Fruit fly (Drosophila melanogaster) whole organism, embryonic: Measurements from ENCODE around the gene Ilp5.

ENCODE experiments used
- Ada2b ChIP-seq: fragments of 200-800 bp; sonication (Bioruptor generic); IDR thresholded peaks from 2 replicates; pipeline ENCODE4 v1.3.6; 2022; ENCODE audit warnings: missing biosample characterization, missing genetic modification characterization
- Atf6 ChIP-seq: fragments of 200-800 bp; sonication (Bioruptor generic); IDR thresholded peaks from 2 replicates; pipeline ENCODE4 v1.3.6; 2022; ENCODE audit warnings: missing biosample characterization, missing genetic modification characterization
- Bteb2 ChIP-seq: fragments of 200-800 bp; sonication (Bioruptor generic); optimal IDR thresholded peaks from 2 replicates; lab custom pipeline; 2016; ENCODE audit warnings: missing biosample characterization, missing genetic modification characterization
- CG12071 ChIP-seq: fragments of 200-800 bp; sonication (Bioruptor generic); optimal IDR thresholded peaks from 3 replicates; lab custom pipeline; 2018; ENCODE audit warnings: missing biosample characterization, mild to moderate bottlenecking, missing genetic modification characterization
- CG12769 ChIP-seq: fragments of 200-800 bp; sonication (Bioruptor generic); optimal IDR thresholded peaks from 2 replicates; lab custom pipeline; 2019; ENCODE audit warnings: missing biosample characterization, mild to moderate bottlenecking, missing genetic modification characterization, moderate library complexity
- CG14014 ChIP-seq: fragments of 200-800 bp; sonication (Bioruptor generic); IDR thresholded peaks from 2 replicates; pipeline ENCODE4 v1.3.6; 2022; ENCODE audit warnings: missing biosample characterization, missing genetic modification characterization
- CG14050 ChIP-seq: fragments of 200-800 bp; sonication (Bioruptor generic); IDR thresholded peaks from 3 replicates; pipeline ENCODE4 v1.3.6; 2022; ENCODE audit warnings: missing biosample characterization, missing genetic modification characterization
- CG15514 ChIP-seq: fragments of 200-800 bp; sonication (Bioruptor generic); optimal IDR thresholded peaks from 3 replicates; lab custom pipeline; 2017; ENCODE audit warnings: missing biosample characterization, missing genetic modification characterization, mild to moderate bottlenecking, moderate library complexity, missing genetic modification reagents
- CG18619 ChIP-seq: fragments of 200-800 bp; sonication (Bioruptor generic); optimal IDR thresholded peaks from 3 replicates; lab custom pipeline; 2017; ENCODE audit warnings: missing biosample characterization, mild to moderate bottlenecking, missing genetic modification characterization
- CG30403 ChIP-seq: fragments of 200-800 bp; sonication (Bioruptor generic); optimal IDR thresholded peaks from 3 replicates; lab custom pipeline; 2016; ENCODE audit warnings: missing biosample characterization, missing genetic modification characterization
- CG31365 ChIP-seq: fragments of 200-800 bp; sonication (Bioruptor generic); optimal IDR thresholded peaks from 2 replicates; lab custom pipeline; 2018; ENCODE audit warnings: missing biosample characterization, mild to moderate bottlenecking, missing genetic modification characterization
- CG4424 ChIP-seq: fragments of 200-800 bp; sonication (Bioruptor generic); optimal IDR thresholded peaks from 3 replicates; lab custom pipeline; 2016; ENCODE audit warnings: missing biosample characterization, missing genetic modification characterization
- CG4854 ChIP-seq: fragments of 200-800 bp; sonication (Bioruptor generic); optimal IDR thresholded peaks from 2 replicates; lab custom pipeline; 2016; ENCODE audit warnings: missing biosample characterization, missing genetic modification characterization, inconsistent platforms
- CG7745 ChIP-seq: fragments of 200-800 bp; sonication (Bioruptor generic); optimal IDR thresholded peaks from 2 replicates; lab custom pipeline; 2018; ENCODE audit warnings: missing biosample characterization, mild to moderate bottlenecking, missing genetic modification characterization, moderate library complexity
- CG8290 ChIP-seq, 3 experiments: fragments of 200-800 bp; sonication (Bioruptor generic); optimal IDR thresholded peaks; 2 replicates each; lab custom pipeline; 2016 to 2019; ENCODE audit warnings: missing biosample characterization in 3 of 3, missing genetic modification characterization in 3 of 3, mild to moderate bottlenecking in 2 of 3, moderate library complexity in 1 of 3
- Dp ChIP-seq: fragments of 200-800 bp; sonication (Bioruptor generic); optimal IDR thresholded peaks from 2 replicates; lab custom pipeline; 2018; ENCODE audit warnings: missing biosample characterization, mild to moderate bottlenecking, missing genetic modification characterization, moderate library complexity
- E2f2 ChIP-seq: fragments of 200-800 bp; sonication (Bioruptor generic); IDR thresholded peaks from 2 replicates; pipeline ENCODE4 v1.3.6; 2022; ENCODE audit warnings: missing biosample characterization, missing genetic modification characterization
- H2.0 ChIP-seq: fragments of 200-800 bp; sonication (Bioruptor generic); IDR thresholded peaks from 2 replicates; pipeline ENCODE4 v1.3.6; 2022; ENCODE audit warnings: missing biosample characterization, missing genetic modification characterization
- Hand ChIP-seq: fragments of 200-800 bp; sonication (Bioruptor generic); optimal IDR thresholded peaks from 2 replicates; lab custom pipeline; 2017; ENCODE audit warnings: mild to moderate bottlenecking, missing biosample characterization, missing genetic modification reagents, missing genetic modification characterization
- Kr ChIP-seq: fragments of 200-800 bp; sonication (Bioruptor generic); optimal IDR thresholded peaks from 2 replicates; lab custom pipeline; 2017; ENCODE audit warnings: missing biosample characterization, mild to moderate bottlenecking, missing genetic modification characterization
- Mrtf ChIP-seq: fragments of 200-800 bp; sonication (Bioruptor generic); IDR thresholded peaks from 3 replicates; pipeline ENCODE4 v1.3.6; 2022; ENCODE audit warnings: missing biosample characterization, missing genetic modification characterization
- NfI ChIP-seq: fragments of 200-800 bp; sonication (Bioruptor generic); optimal IDR thresholded peaks from 3 replicates; lab custom pipeline; 2018; ENCODE audit warnings: missing biosample characterization, mild to moderate bottlenecking, missing genetic modification characterization, moderate library complexity
- Ptx1 ChIP-seq: fragments of 200-800 bp; sonication (Bioruptor generic); IDR thresholded peaks from 2 replicates; pipeline ENCODE4 v1.3.6; 2022; ENCODE audit warnings: missing biosample characterization, missing genetic modification characterization
- Sox102F ChIP-seq: fragments of 200-800 bp; sonication (Bioruptor generic); optimal IDR thresholded peaks from 2 replicates; lab custom pipeline; 2018; ENCODE audit warnings: missing biosample characterization, mild to moderate bottlenecking, missing genetic modification characterization, moderate library complexity
- Tbp ChIP-seq: fragments of >200 bp; optimal IDR thresholded peaks from 2 replicates; lab custom pipeline; 2018; ENCODE audit warnings: missing biosample characterization, missing genetic modification characterization
- al ChIP-seq: fragments of 200-800 bp; sonication (Bioruptor generic); IDR thresholded peaks from 2 replicates; pipeline ENCODE4 v1.3.6; 2022; ENCODE audit warnings: missing biosample characterization, missing genetic modification characterization
- br ChIP-seq: fragments of >200 bp; optimal IDR thresholded peaks from 2 replicates; lab custom pipeline; 2017
- chif ChIP-seq, 2 experiments: fragments of 200-800 bp; sonication (Bioruptor generic); optimal IDR thresholded peaks; 3 replicates each; lab custom pipeline; 2016; ENCODE audit warnings: missing biosample characterization in 2 of 2, missing genetic modification characterization in 2 of 2
- cwo ChIP-seq: fragments of 200-800 bp; sonication (Bioruptor generic); optimal IDR thresholded peaks from 3 replicates; lab custom pipeline; 2017; ENCODE audit warnings: missing biosample characterization, missing genetic modification characterization, mild to moderate bottlenecking, moderate library complexity, missing genetic modification reagents
- danr ChIP-seq: fragments of 200-800 bp; sonication (Bioruptor generic); IDR thresholded peaks from 2 replicates; pipeline ENCODE4 v1.3.6; 2022; ENCODE audit warnings: missing biosample characterization, missing genetic modification characterization
- dm ChIP-seq: fragments of 200-800 bp; sonication (Bioruptor generic); optimal IDR thresholded peaks from 3 replicates; lab custom pipeline; 2016; ENCODE audit warnings: missing biosample characterization, missing genetic modification characterization
- dpn ChIP-seq, 2 experiments: fragments of 200-800 bp; sonication (Bioruptor generic); optimal IDR thresholded peaks; 3 replicates each; lab custom pipeline; 2016; ENCODE audit warnings: missing biosample characterization in 2 of 2, missing genetic modification characterization in 2 of 2
- ems ChIP-seq: fragments of 200-800 bp; sonication (Bioruptor generic); optimal IDR thresholded peaks from 3 replicates; lab custom pipeline; 2016; ENCODE audit warnings: missing biosample characterization, missing genetic modification characterization
- fd64A ChIP-seq: fragments of 200-800 bp; sonication (Bioruptor generic); optimal IDR thresholded peaks from 3 replicates; lab custom pipeline; 2018; ENCODE audit warnings: missing biosample characterization, mild to moderate bottlenecking, missing genetic modification characterization
- gem ChIP-seq: fragments of 200-800 bp; sonication (Bioruptor generic); optimal IDR thresholded peaks from 2 replicates; lab custom pipeline; 2019; ENCODE audit warnings: missing biosample characterization, mild to moderate bottlenecking, missing genetic modification characterization, moderate library complexity
- gfzf ChIP-seq: fragments of 200-800 bp; sonication (Bioruptor generic); optimal IDR thresholded peaks from 2 replicates; lab custom pipeline; 2016; ENCODE audit warnings: missing biosample characterization, mild to moderate bottlenecking, missing genetic modification characterization, moderate library complexity
- gt ChIP-seq: fragments of 200-800 bp; sonication (Bioruptor generic); IDR thresholded peaks from 2 replicates; pipeline ENCODE4 v1.3.6; 2022; ENCODE audit warnings: missing biosample characterization, missing genetic modification characterization
- ham ChIP-seq: fragments of 200-800 bp; sonication (Bioruptor generic); IDR thresholded peaks from 2 replicates; pipeline ENCODE4 v1.3.6; 2022; ENCODE audit warnings: missing biosample characterization, missing genetic modification characterization
- kay ChIP-seq: fragments of 200-800 bp; sonication (Bioruptor generic); optimal IDR thresholded peaks from 2 replicates; lab custom pipeline; 2016; ENCODE audit warnings: missing biosample characterization, missing genetic modification characterization
- nerfin-1 ChIP-seq: fragments of 200-800 bp; sonication (Bioruptor generic); optimal IDR thresholded peaks from 3 replicates; lab custom pipeline; 2019; ENCODE audit warnings: missing biosample characterization, mild to moderate bottlenecking, missing genetic modification characterization, moderate library complexity
- p53 ChIP-seq: fragments of 200-800 bp; sonication (Bioruptor generic); optimal IDR thresholded peaks from 2 replicates; lab custom pipeline; 2016; ENCODE audit warnings: missing biosample characterization, missing genetic modification characterization
- sens ChIP-seq: fragments of 200-800 bp; sonication (Bioruptor generic); peaks from one replicate; lab custom pipeline; 2016; ENCODE audit warnings: missing biosample characterization, missing genetic modification characterization
- shn ChIP-seq: fragments of 200-800 bp; sonication (Bioruptor generic); optimal IDR thresholded peaks from 3 replicates; lab custom pipeline; 2016; ENCODE audit warnings: missing biosample characterization, missing genetic modification characterization
- slou ChIP-seq: fragments of 200-800 bp; sonication (Bioruptor generic); optimal IDR thresholded peaks from 3 replicates; lab custom pipeline; 2016; ENCODE audit warnings: missing biosample characterization, missing genetic modification characterization
- slp2 ChIP-seq: fragments of 200-800 bp; sonication (Bioruptor generic); optimal IDR thresholded peaks from 2 replicates; lab custom pipeline; 2016; ENCODE audit warnings: missing biosample characterization, missing genetic modification characterization
- sna ChIP-seq: fragments of 200-800 bp; sonication (Bioruptor generic); IDR thresholded peaks from 2 replicates; pipeline ENCODE4 v1.3.6; 2022; ENCODE audit warnings: missing biosample characterization, missing genetic modification characterization; ENCODE audit not compliant: partially characterized antibody
- stwl ChIP-seq: fragments of 200-800 bp; sonication (Bioruptor generic); optimal IDR thresholded peaks from 3 replicates; lab custom pipeline; 2018; ENCODE audit warnings: missing biosample characterization, mild to moderate bottlenecking, missing genetic modification characterization, moderate library complexity
- toy ChIP-seq: fragments of 200-800 bp; sonication (Bioruptor generic); IDR thresholded peaks from 2 replicates; pipeline ENCODE4 v1.3.6; 2022; ENCODE audit warnings: missing biosample characterization, missing genetic modification characterization
- wdn ChIP-seq: fragments of 200-800 bp; sonication (Bioruptor generic); IDR thresholded peaks from 2 replicates; pipeline ENCODE4 v1.3.6; 2022; ENCODE audit warnings: missing biosample characterization, missing genetic modification characterization
- zfh1 ChIP-seq: fragments of 200-800 bp; sonication (Bioruptor generic); IDR thresholded peaks from 3 replicates; pipeline ENCODE4 v1.3.6; 2022; ENCODE audit warnings: missing biosample characterization, missing genetic modification characterization
- zfh2 ChIP-seq: fragments of 200-800 bp; sonication (Bioruptor generic); optimal IDR thresholded peaks from 2 replicates; lab custom pipeline; 2016; ENCODE audit warnings: missing biosample characterization, missing genetic modification characterization

The Ilp5 gene

DNA sequence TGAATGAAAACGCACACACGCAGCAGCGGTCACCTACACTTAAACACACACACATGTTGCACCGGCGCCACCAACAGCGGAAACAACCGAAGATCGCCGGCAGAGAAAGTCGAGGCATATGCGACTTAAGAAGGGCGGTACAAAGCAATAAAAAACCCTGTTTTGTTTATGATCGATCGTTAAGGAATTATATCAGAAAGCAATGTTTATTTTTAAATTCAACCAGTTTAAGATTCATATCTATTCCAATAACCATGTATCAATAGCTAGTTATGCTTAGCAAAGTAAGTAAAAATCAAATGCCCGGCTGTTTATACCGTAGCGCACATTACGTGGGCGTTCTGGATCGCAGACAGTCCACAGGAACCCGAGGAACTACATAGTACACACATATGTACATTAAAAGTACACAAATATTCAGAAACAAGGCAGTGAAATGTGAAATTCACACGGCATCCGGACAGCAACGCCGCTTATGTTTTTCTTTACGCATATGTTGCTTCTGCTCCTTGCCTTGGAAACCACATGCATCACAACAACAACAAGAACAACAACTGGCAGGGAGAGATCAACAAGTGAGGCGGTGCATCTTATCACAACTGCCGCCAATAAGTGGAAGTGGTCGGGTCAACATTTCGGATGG, 32.2 kb upstream of the Ilp5 start (continued):
- TF ChIP-seq CG4424 (GFP tag; lab: Kevin White, UChicago) (peak; percentile 99), Bteb2 (peak; percentile 93), Hand (GFP tag; lab: Kevin White, UChicago) (peak; percentile 79), gt (peak; percentile 97), cwo (GFP tag; lab: Kevin White, UChicago) (peak; percentile 90), shn (GFP tag; lab: Kevin White, UChicago) (peak; percentile 97), toy (GFP tag; lab: Robert Waterston, UW) (peak; percentile 84), NfI (GFP tag; lab: Kevin White, UChicago) (peak; percentile 89), p53 (peak; percentile 96), nerfin-1 (tag; lab: Kevin White, UChicago) (peak; percentile 97), slou (GFP tag; lab: Kevin White, UChicago) (peak; percentile 90), CG18619 (GFP tag; lab: Kevin White, UChicago) (peak; percentile 92), dm (peak; percentile 93), danr (peak; percentile 94), CG30403 (peak; percentile 97), CG31365 (peak; percentile 88), Atf6 (GFP tag; lab: Robert Waterston, UW) (peak; percentile 92), br (no peak), sna (GFP tag; lab: Robert Waterston, UW) (no peak), Mrtf (GFP tag; lab: Robert Waterston, UW) (peak; percentile 96), CG7745 (peak; percentile 78), sens (peak; percentile 100), CG4854 (GFP tag; lab: Kevin White, UChicago) (peak; percentile 94), wdn (peak; percentile 87), Sox102F (GFP tag; lab: Kevin White, UChicago) (peak; percentile 96), gem (tag; lab: Kevin White, UChicago) (peak; percentile 98), H2.0 (GFP tag; lab: Robert Waterston, UW) (peak; percentile 95), CG14050 (GFP tag; lab: Robert Waterston, UW) (peak; percentile 93), dpn (GFP tag; optimal IDR thresholded peaks at IDR 0.05; lab: Kevin White, UChicago) (peak; percentile 96), kay (GFP tag; lab: Kevin White, UChicago) (peak; percentile 85), zfh2 (GFP tag; lab: Kevin White, UChicago) (peak; percentile 89), Dp (GFP tag; lab: Kevin White, UChicago) (no peak), CG14014 (GFP tag; lab: Robert Waterston, UW) (peak; percentile 96), CG12769 (tag; lab: Kevin White, UChicago) (peak; percentile 94), CG8290 (GFP tag; optimal IDR thresholded peaks at IDR 0.05; lab: Kevin White, UChicago) (peak; percentile 96), CG8290 (tag; optimal IDR thresholded peaks at IDR 0.05; lab: Kevin White, UChicago) (peak; percentile 90 to 97), CG12071 (peak; percentile 96), zfh1 (GFP tag; lab: Robert Waterston, UW) (peak; percentile 99), al (GFP tag; lab: Robert Waterston, UW) (peak; percentile 89), Tbp (GFP tag; lab: Kevin White, UChicago) (no peak), stwl (tag; lab: Kevin White, UChicago) (peak; percentile 66), chif (GFP tag; optimal IDR thresholded peaks at IDR 0.05; lab: Kevin White, UChicago) (peak; percentile 97 to 99), E2f2 (GFP tag; lab: Robert Waterston, UW) (peak; percentile 77), slp2 (GFP tag; lab: Kevin White, UChicago) (peak; percentile 96), ems (GFP tag; lab: Kevin White, UChicago) (peak; percentile 98), fd64A (GFP tag; lab: Kevin White, UChicago) (peak; percentile 98), Kr (GFP tag; lab: Kevin White, UChicago) (peak; percentile 77), ham (GFP tag; lab: Robert Waterston, UW) (peak; percentile 76), gfzf (GFP tag; lab: Kevin White, UChicago) (no peak), CG15514 (GFP tag; lab: Kevin White, UChicago) (peak; percentile 73), Ada2b (GFP tag; lab: Robert Waterston, UW) (peak; percentile 94), Ptx1 (peak; percentile 97)
